Fruit fly (Drosophila melanogaster): ENCODE measurements around the gene CG33635.

The CG33635 gene

dm6 chr2L:155215-155712, 3.2 kb downstream of the CG33635 start, which contains the start of gene Pus10 (continued):
- TF ChIP-seq PHDP (tag; optimal IDR thresholded peaks at IDR 0.05) = peak; percentile 2
- TF ChIP-seq CG7357 (GFP tag; IDR thresholded peaks at IDR 0.05) = no peak
- no peak for TF ChIP-seq unc-4 (GFP tag; IDR thresholded peaks at IDR 0.05; ENCODE audit: partially characterized antibody)
- TF ChIP-seq nerfin-2 (GFP tag; IDR thresholded peaks at IDR 0.05; ENCODE audit: partially characterized antibody) = no peak
- no peak for TF ChIP-seq Blimp-1 (GFP tag; optimal IDR thresholded peaks at IDR 0.05)
- TF ChIP-seq gcm2 (GFP tag; optimal IDR thresholded peaks at IDR 0.05) = no peak
- TF ChIP-seq dm (GFP tag; optimal IDR thresholded peaks at IDR 0.05) = peak; percentile 82
- peak; percentile 85 for TF ChIP-seq Med (GFP tag)
- TF ChIP-seq Hmr (GFP tag; optimal IDR thresholded peaks at IDR 0.05) = peak; percentile 9
- TF ChIP-seq Hr3 (GFP tag; optimal IDR thresholded peaks at IDR 0.05) = no peak
- TF ChIP-seq CG32767 (GFP tag; IDR thresholded peaks at IDR 0.05) = no peak
- TF ChIP-seq peb (GFP tag; IDR thresholded peaks at IDR 0.05) = no peak
- TF ChIP-seq stc (GFP tag; IDR thresholded peaks at IDR 0.05) = no peak
- TF ChIP-seq CG1024 (GFP tag; IDR thresholded peaks at IDR 0.05) = no peak
- TF ChIP-seq CHES-1-like (GFP tag; optimal IDR thresholded peaks at IDR 0.05) = peak; percentile 38
- no peak for TF ChIP-seq shn (GFP tag; optimal IDR thresholded peaks at IDR 0.05)
- TF ChIP-seq CG4820 (GFP tag; optimal IDR thresholded peaks at IDR 0.05) = no peak
- no peak for TF ChIP-seq sd (tag; optimal IDR thresholded peaks at IDR 0.05)
- TF ChIP-seq CG15514 (GFP tag; optimal IDR thresholded peaks at IDR 0.05) = peak; percentile 54
- no peak for TF ChIP-seq Usf (GFP tag; optimal IDR thresholded peaks at IDR 0.05)
- no peak for TF ChIP-seq CG6175 (GFP tag; IDR thresholded peaks at IDR 0.05)
- TF ChIP-seq CG11456 (GFP tag; IDR thresholded peaks at IDR 0.05) = no peak
- TF ChIP-seq CG13624 (GFP tag; optimal IDR thresholded peaks at IDR 0.05) = no peak
- TF ChIP-seq CG12391 (tag; optimal IDR thresholded peaks at IDR 0.05) = peak; percentile 2
- no peak for TF ChIP-seq NC2β (GFP tag; optimal IDR thresholded peaks at IDR 0.05)
- TF ChIP-seq cg (GFP tag; optimal IDR thresholded peaks at IDR 0.05) = peak; percentile 2
- TF ChIP-seq mirr (GFP tag; optimal IDR thresholded peaks at IDR 0.05) = no peak
- no peak for TF ChIP-seq hkb (optimal IDR thresholded peaks at IDR 0.05)
- TF ChIP-seq hkb (GFP tag; IDR thresholded peaks at IDR 0.05) = no peak
- TF ChIP-seq CG9437 (GFP tag; optimal IDR thresholded peaks at IDR 0.05) = peak; percentile 16
- no peak for TF ChIP-seq lmd (GFP tag; IDR thresholded peaks at IDR 0.05)
- no peak for TF ChIP-seq ab (GFP tag; optimal IDR thresholded peaks at IDR 0.05)
- peak; percentile 16 for TF ChIP-seq caup (GFP tag; optimal IDR thresholded peaks at IDR 0.05; ENCODE audit: severe bottlenecking)
- no peak for TF ChIP-seq Dbx (GFP tag; IDR thresholded peaks at IDR 0.05)
- TF ChIP-seq HLH54F (GFP tag; optimal IDR thresholded peaks at IDR 0.05) = no peak
- no peak for TF ChIP-seq CG14667 (GFP tag; IDR thresholded peaks at IDR 0.05)
- no peak for TF ChIP-seq psq (GFP tag; optimal IDR thresholded peaks at IDR 0.05)
- TF ChIP-seq jigr1 (GFP tag; IDR thresholded peaks at IDR 0.05) = no peak
- TF ChIP-seq trh (GFP tag; optimal IDR thresholded peaks at IDR 0.05) = no peak
- TF ChIP-seq gro (GFP tag; optimal IDR thresholded peaks at IDR 0.05) = peak; percentile 17
- TF ChIP-seq CG11093 (GFP tag; IDR thresholded peaks at IDR 0.05) = no peak
- TF ChIP-seq Nf-YC (tag; optimal IDR thresholded peaks at IDR 0.05) = peak; percentile 1
- peak; percentile 17 for TF ChIP-seq trem (tag; optimal IDR thresholded peaks at IDR 0.05)
- no peak for TF ChIP-seq CG17612 (GFP tag; IDR thresholded peaks at IDR 0.05)
- no peak for TF ChIP-seq odd (GFP tag; optimal IDR thresholded peaks at IDR 0.05)
- TF ChIP-seq Myb (GFP tag; optimal IDR thresholded peaks at IDR 0.05) = peak; percentile 12
- no peak for TF ChIP-seq CG17359 (tag; optimal IDR thresholded peaks at IDR 0.05)
- no peak for TF ChIP-seq danr (GFP tag; IDR thresholded peaks at IDR 0.05)
- TF ChIP-seq ssp (GFP tag; IDR thresholded peaks at IDR 0.05) = no peak
- TF ChIP-seq Sox102F (GFP tag; optimal IDR thresholded peaks at IDR 0.05) = no peak
- TF ChIP-seq zfh2 (GFP tag; optimal IDR thresholded peaks at IDR 0.05) = no peak
- TF ChIP-seq CG8359 (GFP tag; optimal IDR thresholded peaks at IDR 0.05; ENCODE audit: borderline replicate concordance) = no peak
